Worm (Caenorhabditis elegans): ENCODE measurements around the gene clc-7.

ce11 chrX:5077696-5078343, 9.9 kb downstream of the clc-7 start, which contains the start of gene cal-5:
- TF ChIP-seq ztf-23 (GFP tag; IDR thresholded peaks at IDR 0.05) (no peak), flt-1 (GFP tag; IDR thresholded peaks at IDR 0.05) (no peak), T22C8.4 (GFP tag; IDR thresholded peaks at IDR 0.05) (no peak), ztf-29 (GFP tag; IDR thresholded peaks at IDR 0.05) (no peak), cog-1 (tag; optimal IDR thresholded peaks at IDR 0.05) (no peak), klf-2 (GFP tag; conservative IDR thresholded peaks at IDR 0.05) (no peak), tab-1 (GFP tag; IDR thresholded peaks at IDR 0.05) (0 out of 2 replicates have a peak, but pooled peaks have one; percentile 30)

Data from whole organism, midembryonic.